Fruit fly (Drosophila melanogaster): ENCODE data around the gene CG45099.

DNA sequence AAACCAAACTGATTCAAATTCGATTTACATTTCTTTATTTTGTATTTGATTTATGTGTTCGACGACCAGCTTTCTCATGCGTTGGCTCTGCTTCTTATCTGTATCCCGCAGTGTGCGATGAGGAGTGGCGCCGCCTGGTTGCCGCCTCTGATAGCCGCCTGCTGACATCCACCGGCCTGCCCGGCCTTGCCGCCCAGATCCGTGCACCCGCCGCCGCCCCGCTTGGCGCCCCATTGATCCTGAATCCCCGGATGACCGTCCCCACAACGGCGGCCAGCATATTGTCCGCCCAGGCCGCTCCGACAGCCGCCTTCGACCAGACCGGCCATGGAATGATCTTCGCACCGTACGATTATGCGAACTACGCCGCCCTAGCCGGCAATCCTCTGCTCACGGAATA lies 37.5 kb upstream of the CG45099 start:
- no peak for TF ChIP-seq fkh (GFP tag; optimal IDR thresholded peaks at IDR 0.05)
- TF ChIP-seq CG11902 (GFP tag; optimal IDR thresholded peaks at IDR 0.05): no peak
- TF ChIP-seq topi (GFP tag; optimal IDR thresholded peaks at IDR 0.05): no peak
- no peak for TF ChIP-seq vri (GFP tag; optimal IDR thresholded peaks at IDR 0.05)
- TF ChIP-seq CG31627 (GFP tag; optimal IDR thresholded peaks at IDR 0.05): no peak
- TF ChIP-seq CG9139 (GFP tag; optimal IDR thresholded peaks at IDR 0.05): no peak
